Fruit fly (Drosophila melanogaster): ENCODE data around the gene CG18675.

CG18675 gene

DNA sequence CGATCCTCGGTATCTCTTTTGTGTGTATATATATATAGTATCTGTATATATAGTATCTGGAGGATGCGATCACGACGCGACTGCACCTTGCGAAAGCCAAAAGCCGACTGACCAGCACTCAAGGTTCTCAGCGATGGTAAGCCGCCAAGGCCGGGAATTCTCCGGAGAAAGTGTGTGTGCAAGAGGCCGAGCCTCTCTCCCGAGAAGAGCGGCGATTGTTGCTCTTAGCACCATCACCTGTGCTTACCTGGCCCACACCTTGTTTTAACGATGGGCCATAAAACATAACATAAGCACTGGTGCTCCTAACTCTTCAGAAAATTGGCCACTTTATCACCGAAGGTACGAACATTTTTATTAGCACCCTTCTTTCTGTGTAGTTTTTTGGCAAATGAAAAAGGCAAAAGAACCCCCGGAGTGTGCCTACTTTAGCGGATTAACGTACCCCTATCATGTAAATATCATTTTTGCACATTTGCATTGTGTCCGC, 6.3 kb upstream of the CG18675 start, which contains the start of gene mas:
mas (minus strand) TSS at position 112 of the 490 bp plus-strand sequence.
- no peak for TF ChIP-seq noc (tag; optimal IDR thresholded peaks at IDR 0.05)

DNA sequence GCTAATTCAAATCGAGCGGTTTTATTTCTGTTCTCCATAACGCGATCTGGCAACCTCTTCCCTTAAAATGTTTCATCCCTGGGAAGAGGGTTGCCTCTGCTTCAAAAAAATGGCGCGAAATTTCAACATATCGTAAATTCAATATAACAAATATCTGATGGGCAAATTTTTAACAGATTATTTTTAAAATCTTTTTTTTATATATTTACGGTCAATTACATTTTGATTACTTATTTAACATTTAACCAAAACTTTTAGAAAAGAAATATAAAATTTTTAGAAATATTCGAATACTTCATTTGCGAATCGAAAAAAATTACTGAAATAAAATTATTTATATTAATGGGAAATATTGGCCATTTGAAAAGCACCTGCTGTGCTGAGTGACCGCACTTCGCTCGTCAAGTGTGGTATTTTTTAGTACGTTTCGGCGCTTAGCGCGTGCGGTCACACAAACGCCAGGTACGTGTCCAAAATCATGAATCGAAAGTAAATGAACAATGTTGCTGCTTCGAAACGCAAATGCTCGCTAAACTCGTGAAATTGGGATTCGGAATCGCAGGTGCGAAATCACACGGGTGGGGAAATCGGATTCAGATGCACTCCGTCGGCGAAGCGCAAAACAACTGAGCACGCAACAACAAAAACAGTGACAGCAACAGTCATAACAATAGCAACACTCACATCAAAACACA, 3.6 kb upstream of the CG18675 start, which contains the start of gene Ero1L:
Ero1L (plus strand) TSS at position 448 of the 695 bp plus-strand sequence.
- peak; percentile 39 for TF ChIP-seq noc (tag; optimal IDR thresholded peaks at IDR 0.05)

DNA sequence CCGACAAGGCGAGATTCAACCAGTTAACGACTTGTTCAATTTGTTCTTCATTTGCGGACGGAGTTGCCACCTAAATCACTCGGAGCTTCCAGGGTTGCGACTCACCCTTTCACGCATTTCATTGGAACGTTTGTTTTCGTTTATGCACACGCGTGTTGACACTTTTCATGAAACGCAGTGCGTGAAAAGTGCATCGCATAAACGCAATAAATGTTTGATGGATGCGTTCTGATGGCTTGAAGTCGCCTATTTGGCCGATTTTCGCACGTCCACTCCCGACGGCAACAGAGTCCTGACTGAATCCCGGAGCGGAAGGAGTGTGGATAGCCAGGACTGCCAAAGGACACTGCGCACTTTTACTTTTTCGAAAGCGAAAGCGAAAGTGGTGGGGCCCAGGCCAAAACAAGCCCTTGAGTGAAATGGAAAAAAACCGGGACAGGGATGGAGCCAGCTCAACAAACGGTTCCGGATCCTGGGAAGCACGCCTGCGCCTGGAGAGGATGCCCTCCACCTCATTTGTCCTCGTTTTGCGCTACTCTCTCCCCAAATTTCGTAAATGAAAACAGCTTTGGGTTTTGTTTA, 4.4 kb downstream of the CG18675 start, which contains the start of gene Teh4:
Teh4 (minus strand) TSS at position 290 of the 582 bp plus-strand sequence.
- no peak for TF ChIP-seq noc (tag; optimal IDR thresholded peaks at IDR 0.05)

DNA sequence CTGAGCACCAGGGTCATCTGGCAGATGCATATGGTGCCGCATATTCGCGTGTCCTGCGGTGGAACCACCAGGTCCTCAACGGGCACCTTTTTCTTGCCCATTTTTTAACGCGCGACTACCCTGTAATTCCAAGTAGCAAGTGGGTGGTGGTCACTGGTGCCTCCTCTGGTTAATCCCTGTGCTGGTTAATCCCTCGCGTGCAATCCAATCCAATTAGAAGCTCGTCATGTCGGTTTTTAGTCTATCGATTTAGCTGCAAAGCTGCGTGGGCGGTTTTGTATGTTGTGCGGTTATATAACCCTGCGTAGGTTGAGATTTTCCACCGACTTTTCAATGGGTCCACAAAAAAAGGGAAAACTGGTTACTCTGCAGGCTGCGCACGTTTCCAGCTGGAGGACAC, 10.9 kb downstream of the CG18675 start, which contains the start of gene Teh3:
Teh3 (minus strand) TSS at position 101 of the 400 bp plus-strand sequence.
- TF ChIP-seq noc (tag; optimal IDR thresholded peaks at IDR 0.05) = no peak

DNA sequence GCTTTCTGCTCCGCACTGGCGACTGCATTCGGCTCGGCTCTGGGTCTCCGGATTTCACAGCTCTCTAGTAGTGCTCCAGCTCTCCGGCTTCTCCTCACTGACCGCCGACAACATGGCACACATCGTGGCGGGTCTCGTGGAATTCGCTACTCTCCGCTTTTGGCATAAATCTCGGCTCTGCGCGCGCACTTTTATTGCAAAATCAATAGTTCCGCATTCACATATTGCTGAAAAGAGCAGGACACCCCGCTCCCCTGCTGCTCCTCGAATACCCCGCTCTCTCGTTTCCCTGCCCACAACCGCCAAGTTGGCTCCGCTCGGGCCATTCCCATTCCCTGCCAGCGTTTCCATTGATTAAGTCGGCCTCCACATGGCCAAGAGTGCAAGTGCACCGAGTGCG, 11.6 kb downstream of the CG18675 start:
- TF ChIP-seq noc (tag; optimal IDR thresholded peaks at IDR 0.05) = no peak

DNA sequence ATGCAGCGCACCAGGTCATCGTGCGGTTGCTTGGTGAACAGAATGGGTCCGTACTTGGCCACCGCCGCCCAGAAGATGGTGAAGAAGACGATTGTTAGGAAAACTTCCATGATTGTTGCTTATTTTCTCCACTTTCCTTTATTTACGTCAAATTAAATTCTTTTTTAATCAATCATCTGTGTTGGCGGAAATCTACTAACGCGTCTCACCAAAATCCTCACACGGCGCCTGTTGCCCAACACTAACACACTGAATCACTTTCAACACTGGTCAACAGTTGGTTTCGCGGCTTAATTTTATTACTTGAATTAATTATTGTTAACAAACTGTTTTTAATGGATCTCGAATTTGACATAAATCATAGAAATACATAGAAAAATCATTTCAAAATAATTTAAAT, 13.0 kb downstream of the CG18675 start, which contains the start of gene VhaM9.7-c:
VhaM9.7-c (minus strand) TSS at position 207 of the 400 bp plus-strand sequence.
- TF ChIP-seq noc (tag; optimal IDR thresholded peaks at IDR 0.05) = no peak

DNA sequence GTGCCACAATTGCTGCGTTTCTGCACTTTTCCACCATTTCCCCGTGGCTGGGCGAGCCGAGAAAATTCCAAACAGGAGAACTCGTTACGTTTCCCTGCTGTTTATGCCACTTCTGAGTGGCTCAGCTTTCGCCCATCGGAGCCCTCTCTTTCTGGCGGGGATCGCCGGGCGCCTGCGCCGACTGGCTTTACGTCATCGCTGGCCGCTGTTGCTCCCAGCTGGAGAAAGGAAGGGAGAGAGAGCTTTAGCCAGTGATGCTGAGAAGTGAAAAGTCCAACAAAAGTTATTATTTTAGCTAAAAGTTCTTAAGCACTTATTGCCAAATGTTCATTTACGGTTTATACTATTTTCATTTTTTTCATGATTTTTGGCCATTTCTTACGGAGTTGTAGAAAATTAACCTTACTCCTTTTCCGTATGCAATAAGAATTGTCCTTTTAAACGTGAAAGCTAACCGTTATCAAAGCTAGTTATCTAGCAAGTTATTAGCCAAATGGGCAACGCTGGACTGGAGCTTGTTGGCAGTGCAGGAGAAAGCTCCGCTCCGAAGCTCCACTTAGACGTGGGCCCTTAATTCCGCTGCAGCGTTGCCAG, 14.3 kb downstream of the CG18675 start, which contains the start of the genes Teh2 and tipE:
Teh2 (minus strand) TSS at position 94 of the 594 bp plus-strand sequence.
tipE (plus strand) TSS at position 570 of the 594 bp plus-strand sequence.
- no peak for TF ChIP-seq noc (tag; optimal IDR thresholded peaks at IDR 0.05)

DNA sequence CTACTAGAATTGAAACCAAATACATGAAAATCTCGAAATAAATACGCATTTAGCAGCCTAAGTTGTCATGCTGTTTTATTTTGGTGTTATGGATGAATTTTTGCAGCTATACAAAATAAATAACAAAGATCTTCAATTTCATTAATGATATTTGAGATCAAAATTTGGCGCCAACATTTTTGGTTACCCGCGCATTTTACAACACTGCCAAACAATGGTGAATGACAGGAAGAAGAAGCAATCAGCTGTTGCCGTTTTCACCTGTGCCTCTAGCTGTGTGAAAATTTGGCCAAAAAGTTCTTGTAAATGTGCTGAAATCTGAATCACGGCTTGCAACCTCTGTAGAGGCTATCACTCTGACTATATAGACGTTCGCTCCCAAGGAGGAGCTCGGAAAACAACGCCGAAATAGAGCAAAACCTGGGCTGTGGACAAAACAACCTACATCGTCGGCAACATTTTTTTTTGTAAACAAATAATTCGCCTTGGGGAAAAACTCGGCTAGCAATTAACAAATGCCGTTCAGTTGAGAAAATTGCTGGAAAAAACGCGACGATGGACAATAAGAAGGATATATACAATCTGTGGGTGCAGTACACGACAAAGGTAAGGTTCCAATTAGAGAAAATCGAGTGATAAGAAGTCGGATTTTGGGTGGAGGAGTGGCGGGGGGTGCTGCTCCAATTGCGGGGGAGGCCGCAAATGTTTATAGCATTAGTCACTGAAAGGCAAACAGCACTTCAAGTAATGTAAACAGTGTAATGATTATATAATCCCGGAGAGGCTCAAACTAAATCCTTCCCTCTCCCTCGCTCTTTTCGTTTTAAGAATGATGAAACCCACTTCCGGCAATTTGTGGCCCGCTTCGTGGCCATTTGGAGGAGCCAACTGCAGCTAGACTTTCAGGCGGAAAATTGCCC, 20.3 kb downstream of the CG18675 start, which contains the start of gene CG43367:
CG43367 (plus strand) TSS at position 264 of the 920 bp plus-strand sequence.
- no peak for TF ChIP-seq noc (tag; optimal IDR thresholded peaks at IDR 0.05)

DNA sequence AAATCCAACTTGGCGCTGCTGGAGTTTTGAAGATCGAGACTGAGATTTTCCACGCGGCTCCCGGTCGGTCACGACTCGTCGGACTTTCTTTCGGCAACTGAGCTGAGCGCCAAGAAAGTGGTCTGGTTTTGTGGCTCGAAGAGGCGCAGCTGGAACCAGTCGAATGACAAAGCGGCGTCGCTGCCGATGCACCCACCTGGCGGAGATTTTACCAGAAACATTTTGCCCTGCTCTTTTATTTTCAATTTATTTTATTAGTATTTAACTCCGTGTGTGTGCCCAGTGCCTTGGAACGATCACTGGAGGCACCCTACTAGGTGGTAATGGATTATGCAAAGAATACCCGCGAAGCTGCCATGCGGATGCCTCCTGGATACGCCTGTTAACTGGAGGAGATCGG, 30.6 kb downstream of the CG18675 start, which contains the start of gene CG15005:
CG15005 (minus strand) TSS at position 101 of the 400 bp plus-strand sequence.
- no peak for TF ChIP-seq noc (tag; optimal IDR thresholded peaks at IDR 0.05)

DNA sequence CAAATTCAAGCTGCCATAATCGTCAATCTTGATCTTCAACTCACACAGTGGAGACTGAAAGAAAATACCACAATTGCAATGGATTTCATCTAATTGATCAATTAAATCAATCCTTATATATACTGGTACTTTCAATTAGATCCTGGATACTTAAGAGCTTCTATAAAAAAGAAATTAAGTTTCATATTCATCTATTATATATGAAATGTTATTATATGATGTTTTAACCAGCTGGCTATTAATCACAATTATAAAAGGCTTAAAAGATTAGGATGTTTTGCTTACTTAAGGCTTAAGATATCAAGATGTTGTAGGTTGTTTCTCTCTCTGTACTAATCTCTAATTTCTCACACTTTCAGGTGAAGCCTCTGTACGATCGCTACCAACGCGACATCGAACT, 31.2 kb downstream of the CG18675 start:
- TF ChIP-seq noc (tag; optimal IDR thresholded peaks at IDR 0.05) = no peak

DNA sequence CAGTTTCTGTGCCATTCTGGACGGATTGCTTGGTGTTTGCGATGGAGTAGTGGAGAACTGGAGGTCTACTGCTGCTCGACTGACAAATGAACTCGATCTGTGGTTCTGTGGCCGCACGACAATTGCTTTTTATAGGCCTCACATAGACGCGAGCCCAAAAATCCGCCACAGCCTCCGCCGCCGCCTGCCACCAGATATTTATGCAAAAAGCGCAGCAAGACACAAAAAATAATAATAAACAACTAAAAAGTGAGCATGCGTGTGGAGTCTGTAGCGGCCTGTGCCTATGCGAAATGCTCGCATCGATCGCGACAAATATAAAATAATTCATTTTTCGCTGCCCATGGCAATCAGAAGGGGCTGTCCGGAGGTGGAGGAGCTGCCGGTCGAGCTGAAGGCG, 35.4 kb downstream of the CG18675 start, which contains the start of gene Cpr64Aa:
Cpr64Aa (minus strand) TSS at position 101 of the 400 bp plus-strand sequence.
- no peak for TF ChIP-seq noc (tag; optimal IDR thresholded peaks at IDR 0.05)

DNA sequence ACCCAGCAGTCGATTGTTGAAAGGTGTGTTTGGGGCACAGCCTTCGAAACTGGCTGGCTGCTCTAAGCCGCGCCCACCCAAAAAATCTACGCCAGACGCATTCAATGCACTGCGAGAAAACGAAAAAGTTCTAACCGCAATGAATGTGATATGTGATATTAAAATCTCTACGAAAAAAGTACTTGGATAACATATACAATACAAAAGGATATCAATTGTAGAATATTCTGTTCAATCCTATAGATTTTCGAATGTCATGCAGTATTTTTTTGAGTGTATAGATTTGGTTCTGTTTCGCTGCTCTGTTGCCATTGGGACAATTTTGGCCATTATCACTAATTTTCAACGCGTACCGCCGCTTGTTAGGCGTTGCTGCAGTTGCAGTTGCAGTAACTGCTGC, 36.0 kb downstream of the CG18675 start:
- TF ChIP-seq noc (tag; optimal IDR thresholded peaks at IDR 0.05) = no peak

DNA sequence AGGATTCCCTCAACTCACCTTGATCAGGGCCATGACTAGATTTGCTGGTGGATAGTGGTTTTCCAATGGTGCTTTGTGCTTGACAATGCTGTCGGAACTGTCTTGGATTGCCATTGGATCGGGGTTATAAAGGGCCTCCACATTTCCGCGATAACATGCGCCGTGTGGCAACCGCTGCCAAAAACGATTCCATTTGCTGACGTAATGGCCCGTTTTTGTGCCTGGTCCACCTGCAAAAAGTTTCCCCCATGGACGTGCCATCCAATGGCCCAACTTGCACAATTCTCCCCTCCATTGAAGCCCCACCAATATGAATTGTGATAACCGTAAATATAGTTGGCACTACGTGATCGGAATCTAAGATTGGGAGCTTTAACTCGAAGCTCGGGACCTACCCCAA, 37.8 kb downstream of the CG18675 start, which contains the start of gene Cpr64Ab:
Cpr64Ab (minus strand) TSS at position 101 of the 400 bp plus-strand sequence.
- TF ChIP-seq noc (tag; optimal IDR thresholded peaks at IDR 0.05) = no peak

DNA sequence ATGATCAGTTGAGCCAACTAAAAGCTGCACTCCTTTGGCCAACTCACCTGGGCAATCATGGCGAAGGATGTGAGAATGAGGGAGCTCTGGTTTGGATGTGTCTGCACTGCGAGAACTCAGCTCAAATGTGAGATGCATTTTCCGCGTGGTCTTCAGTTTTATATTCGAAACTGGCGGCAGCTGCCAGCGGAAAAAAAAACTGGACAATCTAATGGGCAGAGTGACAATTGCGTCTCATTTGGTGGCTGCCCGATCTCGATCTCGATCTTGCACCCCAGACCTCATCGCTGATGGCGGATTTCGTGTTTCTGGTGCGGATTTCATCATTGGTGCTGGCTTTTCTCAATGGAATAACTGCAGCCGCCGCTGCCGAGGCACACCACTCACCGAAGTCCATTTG, 39.1 kb downstream of the CG18675 start, which contains the start of gene Cpr64Ac:
Cpr64Ac (minus strand) TSS at position 101 of the 400 bp plus-strand sequence.
- TF ChIP-seq noc (tag; optimal IDR thresholded peaks at IDR 0.05) = no peak

DNA sequence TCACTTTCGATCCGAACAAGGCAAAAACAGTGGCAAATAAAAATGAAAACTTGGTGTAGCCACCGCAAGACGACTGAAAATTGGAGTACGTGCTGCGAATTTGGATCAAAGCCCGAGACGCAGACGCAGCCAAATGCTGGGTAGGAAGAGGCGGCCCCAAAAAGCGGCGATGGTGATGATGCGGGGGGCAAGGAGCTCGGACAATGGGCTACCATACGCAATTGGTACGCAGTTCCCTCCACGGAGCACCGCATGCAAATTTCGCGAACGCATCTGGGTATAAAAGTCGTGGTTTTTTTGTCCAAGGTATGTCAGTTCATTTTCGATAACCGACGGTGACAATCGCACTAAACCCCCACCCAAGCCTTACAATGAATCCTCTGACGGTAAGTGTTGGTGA, 41.4 kb downstream of the CG18675 start, which contains the start of gene Cpr64Ad:
Cpr64Ad (plus strand) TSS at position 301 of the 400 bp plus-strand sequence.
- TF ChIP-seq noc (tag; optimal IDR thresholded peaks at IDR 0.05) = no peak

All from whole organism, larva.